Fruit fly (Drosophila melanogaster) whole organism, embryonic: ENCODE measurements around the gene CG8952.

Source experiments
- Atf3 ChIP-seq: fragments of 200-800 bp; sonication (Bioruptor generic); optimal IDR thresholded peaks from 3 replicates; lab custom pipeline; 2016; ENCODE audit warnings: missing biosample characterization, missing genetic modification characterization
- Awh ChIP-seq: fragments of 200-800 bp; sonication (Bioruptor generic); IDR thresholded peaks from 2 replicates; pipeline ENCODE4, ENCODE4 v1.3.6; 2022; ENCODE audit warnings: missing biosample characterization, missing genetic modification characterization
- BtbVII ChIP-seq: fragments of 200-800 bp; sonication (Bioruptor generic); optimal IDR thresholded peaks from 3 replicates; lab custom pipeline; 2017; ENCODE audit warnings: missing biosample characterization, mild to moderate bottlenecking, missing genetic modification characterization
- CG1024 ChIP-seq: fragments of 200-800 bp; sonication (Bioruptor generic); IDR thresholded peaks from 2 replicates; pipeline ENCODE4 v1.3.6; 2022; ENCODE audit warnings: missing biosample characterization, missing genetic modification characterization
- CG10267 ChIP-seq: fragments of 200-800 bp; sonication (Bioruptor generic); optimal IDR thresholded peaks from 2 replicates; lab custom pipeline; 2018; ENCODE audit warnings: missing biosample characterization, mild to moderate bottlenecking, missing genetic modification characterization, moderate library complexity
- CG10959 ChIP-seq: fragments of 200-800 bp; sonication (Bioruptor generic); IDR thresholded peaks from 2 replicates; pipeline ENCODE4 v1.3.6; 2022; ENCODE audit warnings: missing biosample characterization, missing genetic modification characterization
- CG12744 ChIP-seq: fragments of 200-800 bp; sonication (Bioruptor generic); optimal IDR thresholded peaks from 2 replicates; lab custom pipeline; 2016; ENCODE audit warnings: missing biosample characterization, missing genetic modification characterization
- CG13123 ChIP-seq: fragments of 200-800 bp; sonication (Bioruptor generic); optimal IDR thresholded peaks from 2 replicates; lab custom pipeline; 2016; ENCODE audit warnings: missing biosample characterization, missing genetic modification characterization
- CG13287 ChIP-seq: fragments of 200-800 bp; sonication (Bioruptor generic); IDR thresholded peaks from 2 replicates; pipeline ENCODE4 v1.3.6; 2022; ENCODE audit warnings: missing biosample characterization, missing genetic modification characterization; ENCODE audit not compliant: partially characterized antibody
- CG14667 ChIP-seq: fragments of 200-800 bp; sonication (Bioruptor generic); IDR thresholded peaks from 2 replicates; pipeline ENCODE4 v1.3.6; 2022; ENCODE audit warnings: missing biosample characterization, missing genetic modification characterization
- CG1529 ChIP-seq: fragments of 200-800 bp; sonication (Bioruptor generic); optimal IDR thresholded peaks from 3 replicates; lab custom pipeline; 2018; ENCODE audit warnings: missing biosample characterization, missing genetic modification characterization
- CG15514 ChIP-seq: fragments of 200-800 bp; sonication (Bioruptor generic); optimal IDR thresholded peaks from 3 replicates; lab custom pipeline; 2017; ENCODE audit warnings: missing biosample characterization, missing genetic modification characterization, mild to moderate bottlenecking, moderate library complexity, missing genetic modification reagents
- CG16813 ChIP-seq: fragments of 200-800 bp; sonication (Bioruptor generic); IDR thresholded peaks from 3 replicates; pipeline ENCODE4 v1.3.6; 2022; ENCODE audit warnings: missing biosample characterization, missing genetic modification characterization; ENCODE audit not compliant: partially characterized antibody
- CG17829 ChIP-seq: fragments of 200-800 bp; optimal IDR thresholded peaks from 2 replicates; lab custom pipeline; 2019; ENCODE audit warnings: missing biosample characterization, mild to moderate bottlenecking, missing genetic modification characterization, moderate library complexity
- CG17912 ChIP-seq: fragments of 200-800 bp; sonication (Bioruptor generic); optimal IDR thresholded peaks from 2 replicates; lab custom pipeline; 2018; ENCODE audit warnings: missing biosample characterization, mild to moderate bottlenecking, missing genetic modification characterization
- CG18599 ChIP-seq: fragments of 200-800 bp; sonication (Bioruptor generic); optimal IDR thresholded peaks from 3 replicates; lab custom pipeline; 2017; ENCODE audit warnings: missing biosample characterization, missing genetic modification characterization, mild to moderate bottlenecking, moderate library complexity, missing genetic modification reagents
- CG18764 ChIP-seq: fragments of 200-800 bp; sonication (Bioruptor generic); optimal IDR thresholded peaks from 3 replicates; lab custom pipeline; 2016; ENCODE audit warnings: missing biosample characterization, missing genetic modification characterization
- CG31224 ChIP-seq: fragments of 200-800 bp; sonication (Bioruptor generic); IDR thresholded peaks from 2 replicates; pipeline ENCODE4 v1.3.6; 2022; ENCODE audit warnings: missing biosample characterization, missing genetic modification characterization
- CG3281 ChIP-seq: fragments of 200-800 bp; sonication (Bioruptor generic); optimal IDR thresholded peaks from 3 replicates; lab custom pipeline; 2017; ENCODE audit warnings: missing biosample characterization, mild to moderate bottlenecking, missing genetic modification characterization
- CG34224 ChIP-seq: fragments of 200-800 bp; sonication (Bioruptor generic); IDR thresholded peaks from 3 replicates; pipeline ENCODE4 v1.3.6; 2022; ENCODE audit warnings: missing biosample characterization, missing genetic modification characterization; ENCODE audit not compliant: partially characterized antibody
- CG3838 ChIP-seq: fragments of 200-800 bp; sonication (Bioruptor generic); optimal IDR thresholded peaks from 3 replicates; lab custom pipeline; 2016; ENCODE audit warnings: missing biosample characterization, missing genetic modification characterization
- CG3847 ChIP-seq: fragments of 200-800 bp; sonication (Bioruptor generic); IDR thresholded peaks from 2 replicates; pipeline ENCODE4 v1.3.6; 2022; ENCODE audit warnings: missing biosample characterization, missing genetic modification characterization
- CG4820 ChIP-seq: fragments of 200-800 bp; sonication (Bioruptor generic); optimal IDR thresholded peaks from 3 replicates; lab custom pipeline; 2016; ENCODE audit warnings: missing biosample characterization, missing genetic modification characterization
- CG6854 ChIP-seq: fragments of 200-800 bp; sonication (Bioruptor generic); optimal IDR thresholded peaks from 3 replicates; lab custom pipeline; 2017; ENCODE audit warnings: missing biosample characterization, mild to moderate bottlenecking, missing genetic modification characterization
- CG7556 ChIP-seq: fragments of 200-800 bp; sonication (Bioruptor generic); optimal IDR thresholded peaks from 2 replicates; lab custom pipeline; 2017; ENCODE audit warnings: missing biosample characterization, mild to moderate bottlenecking, missing genetic modification characterization
- Dad ChIP-seq: fragments of 200-800 bp; sonication (Bioruptor generic); optimal IDR thresholded peaks from 3 replicates; lab custom pipeline; 2016; ENCODE audit warnings: missing biosample characterization, missing genetic modification characterization
- Dll ChIP-seq: fragments of 200-800 bp; sonication (Bioruptor generic); IDR thresholded peaks from 4 replicates; pipeline ENCODE4 v1.3.6; 2022; ENCODE audit warnings: missing biosample characterization, missing genetic modification characterization; ENCODE audit not compliant: partially characterized antibody
- Dp ChIP-seq: fragments of 200-800 bp; sonication (Bioruptor generic); optimal IDR thresholded peaks from 2 replicates; lab custom pipeline; 2018; ENCODE audit warnings: missing biosample characterization, mild to moderate bottlenecking, missing genetic modification characterization, moderate library complexity
- Lim3 ChIP-seq: fragments of 200-800 bp; sonication (Bioruptor generic); IDR thresholded peaks from 2 replicates; pipeline ENCODE4 v1.3.6; 2022; ENCODE audit warnings: missing biosample characterization, missing genetic modification characterization
- Pdp1 ChIP-seq, 2 experiments: fragments of 200-800 bp; sonication (Bioruptor generic); optimal IDR thresholded peaks; 3 replicates each; lab custom pipeline; 2016; ENCODE audit warnings: missing biosample characterization in 2 of 2, missing genetic modification characterization in 2 of 2, mild to moderate bottlenecking in 1 of 2, moderate library complexity in 1 of 2
- Sin3A ChIP-seq: fragments of >200 bp; optimal IDR thresholded peaks from 2 replicates; lab custom pipeline; 2018
- ac ChIP-seq: fragments of 200-800 bp; sonication (Bioruptor generic); optimal IDR thresholded peaks from 3 replicates; lab custom pipeline; 2017; ENCODE audit warnings: missing biosample characterization, mild to moderate bottlenecking, missing genetic modification characterization
- al ChIP-seq: fragments of 200-800 bp; sonication (Bioruptor generic); IDR thresholded peaks from 2 replicates; pipeline ENCODE4 v1.3.6; 2022; ENCODE audit warnings: missing biosample characterization, missing genetic modification characterization
- ash1 ChIP-seq: fragments of 200-800 bp; sonication (Bioruptor generic); optimal IDR thresholded peaks from 2 replicates; lab custom pipeline; 2018; ENCODE audit warnings: missing biosample characterization, mild to moderate bottlenecking, missing genetic modification characterization
- caup ChIP-seq: fragments of 200-800 bp; sonication (Bioruptor generic); optimal IDR thresholded peaks from 3 replicates; lab custom pipeline; 2017; ENCODE audit warnings: missing biosample characterization, mild to moderate bottlenecking, missing genetic modification characterization, moderate library complexity; ENCODE audit not compliant: severe bottlenecking
- cg ChIP-seq: fragments of 200-800 bp; sonication (Bioruptor generic); optimal IDR thresholded peaks from 3 replicates; lab custom pipeline; 2019; ENCODE audit warnings: missing biosample characterization, mild to moderate bottlenecking, missing genetic modification characterization, moderate library complexity
- chn ChIP-seq: fragments of 200-800 bp; sonication (Bioruptor generic); optimal IDR thresholded peaks from 2 replicates; lab custom pipeline; 2016; ENCODE audit warnings: missing biosample characterization, missing genetic modification characterization
- dmrt11E ChIP-seq: fragments of 200-800 bp; sonication (Bioruptor generic); optimal IDR thresholded peaks from 3 replicates; lab custom pipeline; 2018; ENCODE audit warnings: missing biosample characterization, mild to moderate bottlenecking, missing genetic modification characterization, moderate library complexity
- ftz-f1 ChIP-seq: fragments of 200-800 bp; sonication (Bioruptor generic); optimal IDR thresholded peaks from 2 replicates; lab custom pipeline; 2016; ENCODE audit warnings: missing biosample characterization, missing genetic modification characterization
- gem ChIP-seq: fragments of 200-800 bp; sonication (Bioruptor generic); optimal IDR thresholded peaks from 2 replicates; lab custom pipeline; 2019; ENCODE audit warnings: missing biosample characterization, mild to moderate bottlenecking, missing genetic modification characterization, moderate library complexity
- grn ChIP-seq: fragments of 200-800 bp; sonication (Bioruptor generic); optimal IDR thresholded peaks from 3 replicates; lab custom pipeline; 2017; ENCODE audit warnings: missing biosample characterization, missing genetic modification characterization
- h ChIP-seq: fragments of >200 bp; optimal IDR thresholded peaks from 2 replicates; lab custom pipeline; 2017
- ham ChIP-seq: fragments of 200-800 bp; sonication (Bioruptor generic); IDR thresholded peaks from 2 replicates; pipeline ENCODE4 v1.3.6; 2022; ENCODE audit warnings: missing biosample characterization, missing genetic modification characterization
- kah ChIP-seq: fragments of 200-800 bp; sonication (Bioruptor generic); optimal IDR thresholded peaks from 2 replicates; lab custom pipeline; 2018; ENCODE audit warnings: missing biosample characterization, mild to moderate bottlenecking, missing genetic modification characterization
- ken ChIP-seq: fragments of 200-800 bp; sonication (Bioruptor generic); IDR thresholded peaks from 3 replicates; pipeline ENCODE4 v1.3.6; 2022; ENCODE audit warnings: missing biosample characterization, missing genetic modification characterization
- peb ChIP-seq: fragments of 200-800 bp; sonication (Bioruptor generic); IDR thresholded peaks from 2 replicates; pipeline ENCODE4 v1.3.6; 2022; ENCODE audit warnings: missing biosample characterization, missing genetic modification characterization
- pzg ChIP-seq: fragments of 200-800 bp; sonication (Bioruptor generic); optimal IDR thresholded peaks from 3 replicates; lab custom pipeline; 2018; ENCODE audit warnings: missing biosample characterization, mild to moderate bottlenecking, missing genetic modification characterization, moderate library complexity
- run ChIP-seq: fragments of 200-800 bp; sonication (Bioruptor generic); optimal IDR thresholded peaks from 3 replicates; lab custom pipeline; 2018; ENCODE audit warnings: missing biosample characterization, mild to moderate bottlenecking, missing genetic modification characterization
- sim ChIP-seq: fragments of 200-800 bp; sonication (Bioruptor generic); IDR thresholded peaks from 2 replicates; pipeline ENCODE4 v1.3.6; 2022; ENCODE audit warnings: missing biosample characterization, missing genetic modification characterization
- sqz ChIP-seq: fragments of 200-800 bp; sonication (Bioruptor generic); optimal IDR thresholded peaks from 3 replicates; lab custom pipeline; 2018; ENCODE audit warnings: missing biosample characterization, mild to moderate bottlenecking, missing genetic modification characterization
- tna ChIP-seq: fragments of 200-800 bp; sonication (Bioruptor generic); IDR thresholded peaks from 2 replicates; pipeline ENCODE4 v1.3.6; 2022; ENCODE audit warnings: missing biosample characterization, missing genetic modification characterization; ENCODE audit not compliant: partially characterized antibody
- zen2 ChIP-seq: fragments of 200-800 bp; sonication (Bioruptor generic); IDR thresholded peaks from 3 replicates; pipeline ENCODE4 v1.3.6; 2022; ENCODE audit warnings: missing biosample characterization, missing genetic modification characterization; ENCODE audit not compliant: partially characterized antibody

CG8952 gene

DNA sequence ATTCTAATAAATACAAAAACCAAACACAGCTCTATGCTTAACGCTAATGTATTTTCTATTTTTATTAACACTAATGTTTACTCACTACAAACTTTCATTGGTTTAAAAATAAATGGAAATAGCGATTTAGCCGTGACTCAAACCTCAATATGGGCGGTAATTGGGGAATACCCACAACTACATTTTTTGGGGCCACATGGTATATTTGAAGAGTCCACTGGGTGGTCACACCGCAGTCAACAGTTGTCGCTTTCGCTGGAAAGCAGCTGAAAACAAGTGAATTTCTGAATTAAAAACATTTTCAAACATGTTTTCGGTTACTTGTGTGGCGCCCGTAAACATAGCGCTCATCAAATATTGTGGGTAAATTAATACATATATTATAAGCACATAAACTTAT, 17.3 kb downstream of the CG8952 start, which contains the start of gene Mvd (continued):
- TF ChIP-seq Dad (GFP tag; lab: Kevin White, UChicago), result no peak
- no peak for TF ChIP-seq CG31224 (GFP tag; lab: Robert Waterston, UW)
- TF ChIP-seq Atf3 (GFP tag; lab: Kevin White, UChicago), result no peak
- peak; percentile 64 for TF ChIP-seq CG10267
- 0 out of 4 replicates have a peak, but pooled peaks have one; percentile 17 for TF ChIP-seq Dll (GFP tag; lab: Robert Waterston, UW)
- no peak for TF ChIP-seq ac
- TF ChIP-seq CG17829 (tag; lab: Kevin White, UChicago), result peak; percentile 31
- no peak for TF ChIP-seq sim (GFP tag; lab: Robert Waterston, UW)
- peak; percentile 92 for TF ChIP-seq pzg (GFP tag; lab: Kevin White, UChicago)
- no peak for TF ChIP-seq Awh (GFP tag; lab: Robert Waterston, UW)
- no peak for TF ChIP-seq CG17912 (GFP tag; lab: Kevin White, UChicago)
- no peak for TF ChIP-seq CG3838 (GFP tag; lab: Kevin White, UChicago)
- TF ChIP-seq ftz-f1 (GFP tag; lab: Kevin White, UChicago), result peak; percentile 15
- peak; percentile 6; the same call in 1 of the 3 replicates for TF ChIP-seq ken (GFP tag; lab: Robert Waterston, UW)
- TF ChIP-seq Lim3 (GFP tag; lab: Robert Waterston, UW), result no peak
- no peak for TF ChIP-seq gem (tag; lab: Kevin White, UChicago)
- no peak for TF ChIP-seq grn (GFP tag; lab: Kevin White, UChicago)
- TF ChIP-seq dmrt11E, result no peak
- TF ChIP-seq CG18764 (GFP tag; lab: Kevin White, UChicago), result no peak
- TF ChIP-seq CG14667 (GFP tag; lab: Robert Waterston, UW), result no peak
- no peak for TF ChIP-seq tna (GFP tag; lab: Robert Waterston, UW)
- no peak for TF ChIP-seq CG18599 (GFP tag; lab: Kevin White, UChicago)
- no peak for TF ChIP-seq CG10959 (GFP tag; lab: Robert Waterston, UW)
- TF ChIP-seq cg, result no peak
- no peak for TF ChIP-seq chn (GFP tag; lab: Kevin White, UChicago)
- peak in 1 of 2 experiments; percentile 46 for TF ChIP-seq Pdp1 (GFP tag; optimal IDR thresholded peaks at IDR 0.05; lab: Kevin White, UChicago)
- TF ChIP-seq peb (GFP tag; lab: Robert Waterston, UW), result no peak
- TF ChIP-seq CG3847 (GFP tag; lab: Robert Waterston, UW), result no peak
- TF ChIP-seq CG3281 (GFP tag; lab: Kevin White, UChicago), result no peak
- TF ChIP-seq h (lab: Kevin White, UChicago), result no peak
- no peak for TF ChIP-seq CG13123
- TF ChIP-seq CG34224 (GFP tag; lab: Robert Waterston, UW), result no peak
- no peak for TF ChIP-seq ash1 (GFP tag; lab: Kevin White, UChicago)
- no peak for TF ChIP-seq CG4820 (GFP tag; lab: Kevin White, UChicago)
- TF ChIP-seq ham, result no peak
- no peak for TF ChIP-seq caup (GFP tag; lab: Kevin White, UChicago)
- peak; percentile 33 for TF ChIP-seq kah (GFP tag; lab: Kevin White, UChicago)
- no peak for TF ChIP-seq CG7556 (GFP tag; lab: Kevin White, UChicago)
- peak; percentile 4 for TF ChIP-seq Sin3A (lab: Kevin White, UChicago)
- no peak for TF ChIP-seq CG16813 (GFP tag; lab: Robert Waterston, UW)
- TF ChIP-seq run (tag; lab: Kevin White, UChicago), result no peak
- peak; percentile 53 for TF ChIP-seq Dp (GFP tag; lab: Kevin White, UChicago)
- no peak for TF ChIP-seq al (GFP tag; lab: Robert Waterston, UW)
- no peak for TF ChIP-seq BtbVII (GFP tag; lab: Kevin White, UChicago)
- no peak for TF ChIP-seq zen2 (GFP tag; lab: Robert Waterston, UW)
- TF ChIP-seq CG15514 (GFP tag; lab: Kevin White, UChicago), result peak; percentile 81
- TF ChIP-seq sqz (GFP tag; lab: Kevin White, UChicago), result no peak
- TF ChIP-seq CG6854 (GFP tag; lab: Kevin White, UChicago), result no peak
- TF ChIP-seq CG12744, result no peak
- TF ChIP-seq CG13287, result peak; percentile 65
- no peak for TF ChIP-seq CG1024
- no peak for TF ChIP-seq CG1529 (GFP tag; lab: Kevin White, UChicago)
